Worm (Caenorhabditis elegans) whole organism, midembryonic: ENCODE measurements around the gene Y41D4B.14.

Experiments
- T22C8.4 ChIP-seq: fragments of 200-800 bp; sonication (Bioruptor generic); IDR thresholded peaks from 2 replicates; pipeline ENCODE4 v1.3.6; 2022; ENCODE audit warnings: missing genetic modification characterization, missing compliant biosample characterization
- cog-1 ChIP-seq: sonication (generic microtip); optimal IDR thresholded peaks from 2 replicates; lab custom pipeline; 2016; ENCODE audit warnings: missing genetic modification characterization, missing compliant biosample characterization
- flt-1 ChIP-seq: fragments of 200-800 bp; sonication (Bioruptor generic); IDR thresholded peaks from 2 replicates; pipeline ENCODE4 v1.3.6; 2022; ENCODE audit warnings: missing genetic modification characterization, missing compliant biosample characterization
- klf-2 ChIP-seq: fragments of 200-800 bp; sonication (Bioruptor generic); conservative IDR thresholded peaks from 2 replicates; pipeline ENCODE4 v1.3.6; 2022; ENCODE audit warnings: missing genetic modification reagents, missing genetic modification characterization, missing compliant biosample characterization
- med-1 ChIP-seq: sonication (generic microtip); optimal IDR thresholded peaks from 2 replicates; lab custom pipeline; 2017; ENCODE audit warnings: missing genetic modification characterization, mild to moderate bottlenecking, missing compliant biosample characterization, antibody characterized with exemption, missing genetic modification reagents; ENCODE audit not compliant: insufficient read depth
- ref-1 ChIP-seq: fragments of 200-800 bp; sonication (Bioruptor generic); conservative IDR thresholded peaks from 2 replicates; pipeline ENCODE4 v1.3.6; 2022; ENCODE audit warnings: missing genetic modification reagents, missing genetic modification characterization, missing compliant biosample characterization
- tab-1 ChIP-seq: fragments of 200-800 bp; sonication (Bioruptor generic); IDR thresholded peaks from 2 replicates; pipeline ENCODE4 v1.3.6; 2022; ENCODE audit warnings: missing genetic modification characterization, missing compliant biosample characterization
- ztf-23 ChIP-seq: fragments of 200-800 bp; sonication (Bioruptor generic); IDR thresholded peaks from 2 replicates; pipeline ENCODE4 v1.3.6; 2022; ENCODE audit warnings: missing genetic modification reagents, missing genetic modification characterization, missing compliant biosample characterization
- ztf-29 ChIP-seq: fragments of 200-800 bp; sonication (Bioruptor generic); IDR thresholded peaks from 2 replicates; pipeline ENCODE4 v1.3.6; 2022; ENCODE audit warnings: missing genetic modification reagents, missing genetic modification characterization, missing compliant biosample characterization

Y41D4B.14 gene

ce11 chrIV:1559931-1560330 lies 16.9 kb upstream of the Y41D4B.14 start, which contains the start of gene Y41D4B.17:
Y41D4B.17 (plus strand) TSS chrIV:1560104.
- TF ChIP-seq flt-1 (GFP tag; lab: Robert Waterston, UW) (no peak), klf-2 (GFP tag; lab: Robert Waterston, UW) (no peak), tab-1 (no peak), med-1 (GFP tag; lab: Kevin White, UChicago) (no peak), T22C8.4 (no peak), ztf-29 (no peak), ref-1 (GFP tag; lab: Robert Waterston, UW) (no peak), ztf-23 (GFP tag; lab: Robert Waterston, UW) (no peak), cog-1 (tag; lab: Kevin White, UChicago) (no peak)

ce11 chrIV:1561884-1562283 lies 14.9 kb upstream of the Y41D4B.14 start, which contains the start of gene hpo-6:
hpo-6 (plus strand) TSS chrIV:1562184.
- no peak for TF ChIP-seq tab-1
- no peak for TF ChIP-seq cog-1 (tag; lab: Kevin White, UChicago)
- no peak for TF ChIP-seq ref-1 (GFP tag; lab: Robert Waterston, UW)
- no peak for TF ChIP-seq ztf-29
- TF ChIP-seq T22C8.4: no peak
- TF ChIP-seq flt-1 (GFP tag; lab: Robert Waterston, UW): no peak
- no peak for TF ChIP-seq ztf-23 (GFP tag; lab: Robert Waterston, UW)
- TF ChIP-seq med-1 (GFP tag; lab: Kevin White, UChicago): no peak
- no peak for TF ChIP-seq klf-2 (GFP tag; lab: Robert Waterston, UW)

- no peak for TF ChIP-seq tab-1
- no peak for TF ChIP-seq klf-2 (GFP tag; lab: Robert Waterston, UW)
- TF ChIP-seq med-1 (GFP tag; lab: Kevin White, UChicago): no peak
- TF ChIP-seq ref-1 (GFP tag; lab: Robert Waterston, UW): no peak
- no peak for TF ChIP-seq ztf-23 (GFP tag; lab: Robert Waterston, UW)
- TF ChIP-seq T22C8.4: no peak
- no peak for TF ChIP-seq ztf-29
- TF ChIP-seq cog-1 (tag; lab: Kevin White, UChicago): no peak
- no peak for TF ChIP-seq flt-1 (GFP tag; lab: Robert Waterston, UW)
Observed at ce11 chrIV:1563476-1564131, 13.2 kb upstream of the Y41D4B.14 start, which contains the start of gene Y41D4B.15. Y41D4B.15 (plus strand) TSS chrIV:1564081.

ce11 chrIV:1565725-1566124 lies 11.1 kb upstream of the Y41D4B.14 start:
- no peak for TF ChIP-seq ref-1 (GFP tag; lab: Robert Waterston, UW)
- no peak for TF ChIP-seq T22C8.4

- TF ChIP-seq flt-1 (GFP tag; lab: Robert Waterston, UW) (no peak), ztf-23 (GFP tag; lab: Robert Waterston, UW) (no peak), ztf-29 (no peak), cog-1 (tag; lab: Kevin White, UChicago) (no peak), T22C8.4 (no peak), tab-1 (no peak), ref-1 (GFP tag; lab: Robert Waterston, UW) (no peak), klf-2 (GFP tag; lab: Robert Waterston, UW) (no peak), med-1 (GFP tag; lab: Kevin White, UChicago) (no peak)
Observed at ce11 chrIV:1567577-1567976, 9.3 kb upstream of the Y41D4B.14 start.

- TF ChIP-seq T22C8.4 (peak; percentile 65; the same call in 1 of the 2 replicates), flt-1 (GFP tag; lab: Robert Waterston, UW) (peak; percentile 90), med-1 (GFP tag; lab: Kevin White, UChicago) (peak; percentile 79), ref-1 (GFP tag; lab: Robert Waterston, UW) (peak; percentile 67), cog-1 (tag; lab: Kevin White, UChicago) (peak; percentile 73), klf-2 (GFP tag; lab: Robert Waterston, UW) (peak; percentile 85), ztf-29 (no peak), tab-1 (peak; percentile 81), ztf-23 (GFP tag; lab: Robert Waterston, UW) (peak; percentile 93)
Observed at ce11 chrIV:1595802-1596201, 19.0 kb downstream of the Y41D4B.14 start, which contains the start of gene npp-8. npp-8 (minus strand) TSS chrIV:1595824.

ce11 chrIV:1597018-1597417 lies 20.2 kb downstream of the Y41D4B.14 start, which contains the start of gene ced-2:
ced-2 (plus strand) TSS chrIV:1597318.
- no peak for TF ChIP-seq med-1 (GFP tag; lab: Kevin White, UChicago)
- TF ChIP-seq T22C8.4: no peak
- no peak for TF ChIP-seq ztf-23 (GFP tag; lab: Robert Waterston, UW)
- TF ChIP-seq cog-1 (tag; lab: Kevin White, UChicago): no peak
- no peak for TF ChIP-seq ref-1 (GFP tag; lab: Robert Waterston, UW)
- TF ChIP-seq klf-2 (GFP tag; lab: Robert Waterston, UW): no peak
- no peak for TF ChIP-seq tab-1
- TF ChIP-seq flt-1 (GFP tag; lab: Robert Waterston, UW): no peak
- TF ChIP-seq ztf-29: no peak

ce11 chrIV:1600784-1601183 lies 24.0 kb downstream of the Y41D4B.14 start:
- no peak for TF ChIP-seq ztf-23 (GFP tag; lab: Robert Waterston, UW)
- TF ChIP-seq med-1 (GFP tag; lab: Kevin White, UChicago): no peak
- TF ChIP-seq flt-1 (GFP tag; lab: Robert Waterston, UW): no peak
- TF ChIP-seq ref-1 (GFP tag; lab: Robert Waterston, UW): no peak
- TF ChIP-seq klf-2 (GFP tag; lab: Robert Waterston, UW): no peak
- TF ChIP-seq cog-1 (tag; lab: Kevin White, UChicago): no peak
- no peak for TF ChIP-seq ztf-29
- TF ChIP-seq tab-1: no peak
- TF ChIP-seq T22C8.4: no peak

ce11 chrIV:1601357-1601756 lies 24.5 kb downstream of the Y41D4B.14 start, which contains the start of gene set-23:
set-23 (plus strand) TSS chrIV:1601657.
- TF ChIP-seq cog-1 (tag; lab: Kevin White, UChicago): no peak
- no peak for TF ChIP-seq T22C8.4
- no peak for TF ChIP-seq flt-1 (GFP tag; lab: Robert Waterston, UW)
- TF ChIP-seq ref-1 (GFP tag; lab: Robert Waterston, UW): no peak
- TF ChIP-seq klf-2 (GFP tag; lab: Robert Waterston, UW): no peak
- no peak for TF ChIP-seq tab-1
- TF ChIP-seq med-1 (GFP tag; lab: Kevin White, UChicago): no peak
